Worm (Caenorhabditis elegans): ENCODE data around the gene R102.4.

- no peak for TF ChIP-seq F44E2.7 (GFP tag; IDR thresholded peaks at IDR 0.05)
- no peak for TF ChIP-seq unc-62 (GFP tag; optimal IDR thresholded peaks at IDR 0.05 in 1 of 2)
- no peak for TF ChIP-seq unc-62 (tag; optimal IDR thresholded peaks at IDR 0.05)
- no peak for TF ChIP-seq set-16 (GFP tag; IDR thresholded peaks at IDR 0.05)
- TF ChIP-seq mxl-2 (GFP tag; conservative IDR thresholded peaks at IDR 0.05): no peak
- TF ChIP-seq ztf-11 (tag; optimal IDR thresholded peaks at IDR 0.05): no peak
- no peak for TF ChIP-seq dve-1 (tag; optimal IDR thresholded peaks at IDR 0.05; ENCODE audit: insufficient read depth)
- no peak for TF ChIP-seq nhr-11 (tag; optimal IDR thresholded peaks at IDR 0.05)
- no peak for TF ChIP-seq nhr-76 (tag; optimal IDR thresholded peaks at IDR 0.05)
- TF ChIP-seq R02D3.7 (tag; optimal IDR thresholded peaks at IDR 0.05): no peak
- TF ChIP-seq nhr-237 (tag; optimal IDR thresholded peaks at IDR 0.05): no peak
- no peak for TF ChIP-seq nhr-48 (tag; optimal IDR thresholded peaks at IDR 0.05)
- no peak for TF ChIP-seq hlh-30 (tag; optimal IDR thresholded peaks at IDR 0.05; ENCODE audit: insufficient read depth)
- TF ChIP-seq nhr-28 (tag; optimal IDR thresholded peaks at IDR 0.05): no peak
- TF ChIP-seq nhr-77 (tag; optimal IDR thresholded peaks at IDR 0.05): no peak
Measured at ce11 chrIV:10666523-10666922, 28.6 kb downstream of the R102.4 start, which contains the start of gene epi-1.

All from whole organism, L4 larva.